Fruit fly (Drosophila melanogaster) whole organism: ENCODE results near the gene CG34002.

Experiments used
- CG8478 ChIP-seq: fragments of >200 bp; optimal IDR thresholded peaks from 2 replicates; lab custom pipeline; 2018; ENCODE audit warnings: inconsistent platforms
- Dll ChIP-seq: fragments of >200 bp; optimal IDR thresholded peaks from 2 replicates; lab custom pipeline; 2017
- EcR ChIP-seq, 2 experiments: fragments of >200 bp; optimal IDR thresholded peaks; 2 replicates each; lab custom pipeline; 2017; ENCODE audit warnings: missing biosample characterization in 2 of 2, missing genetic modification characterization in 2 of 2, missing genetic modification reagents in 2 of 2
- pan ChIP-seq: fragments of >200 bp; optimal IDR thresholded peaks from 2 replicates; lab custom pipeline; 2017
- psq ChIP-seq: fragments of >200 bp; optimal IDR thresholded peaks from 2 replicates; lab custom pipeline; 2017
- usp ChIP-seq: fragments of >200 bp; optimal IDR thresholded peaks from 2 replicates; lab custom pipeline; 2017; ENCODE audit warnings: missing biosample characterization, missing genetic modification characterization, mixed read lengths

- TF ChIP-seq psq (no peak), Dll (lab: Kevin White, UChicago) (no peak), CG8478 (lab: Kevin White, UChicago) (no peak), EcR (GFP tag; optimal IDR thresholded peaks at IDR 0.05; lab: Kevin White, UChicago) (no peak), usp (GFP tag; lab: Kevin White, UChicago) (no peak), pan (lab: Kevin White, UChicago) (no peak)
Observed at dm6 chr3L:17886545-17886944, 28.3 kb downstream of the CG34002 start, which contains the start of gene CG16775.
